Worm (Caenorhabditis elegans) whole organism, young adult: ENCODE data around the gene B0244.16.

Experiments used
- B0336.3 ChIP-seq: fragments of 200-800 bp; sonication (Bioruptor generic); IDR thresholded peaks from 2 replicates; pipeline ENCODE4 v1.3.6; 2022; ENCODE audit warnings: missing genetic modification characterization, missing compliant biosample characterization
- C17E4.6 ChIP-seq: fragments of 200-800 bp; sonication (Bioruptor generic); IDR thresholded peaks from 2 replicates; pipeline ENCODE4 v1.3.6; 2022; ENCODE audit warnings: missing genetic modification reagents, missing genetic modification characterization, missing compliant biosample characterization
- D2030.7 ChIP-seq: fragments of 200-800 bp; sonication (Bioruptor generic); IDR thresholded peaks from 2 replicates; pipeline ENCODE4 v1.3.6; 2022; ENCODE audit warnings: missing genetic modification reagents, missing genetic modification characterization, missing compliant biosample characterization
- F33H1.4 ChIP-seq: fragments of 200-800 bp; sonication (Bioruptor generic); IDR thresholded peaks from 2 replicates; pipeline ENCODE4 v1.3.6; 2022; ENCODE audit warnings: missing genetic modification reagents, missing genetic modification characterization, missing compliant biosample characterization
- F37B4.10 ChIP-seq: fragments of 200-800 bp; sonication (Bioruptor generic); IDR thresholded peaks from 2 replicates; pipeline ENCODE4 v1.3.6; 2022; ENCODE audit warnings: missing genetic modification characterization, missing compliant biosample characterization
- F49E8.2 ChIP-seq: sonication (generic microtip); optimal IDR thresholded peaks from 3 replicates; lab custom pipeline; 2017; ENCODE audit warnings: missing genetic modification characterization, mild to moderate bottlenecking, missing compliant biosample characterization, antibody characterized with exemption, moderate library complexity; ENCODE audit not compliant: insufficient read depth
- K11D2.4 ChIP-seq: fragments of 200-800 bp; sonication (Bioruptor generic); IDR thresholded peaks from 2 replicates; pipeline ENCODE4 v1.3.6; 2022; ENCODE audit warnings: missing genetic modification reagents, missing genetic modification characterization, missing compliant biosample characterization
- K12H6.12 ChIP-seq: fragments of 200-800 bp; sonication (Bioruptor generic); optimal IDR thresholded peaks from 2 replicates; lab custom pipeline; 2018; ENCODE audit warnings: mild to moderate bottlenecking, missing genetic modification characterization, missing compliant biosample characterization
- Y56A3A.18 ChIP-seq: fragments of 200-800 bp; sonication (Bioruptor generic); IDR thresholded peaks from 2 replicates; pipeline ENCODE4 v1.3.6; 2022; ENCODE audit warnings: missing genetic modification reagents, missing genetic modification characterization, missing compliant biosample characterization
- Y79H2A.3 ChIP-seq: fragments of 200-800 bp; sonication (Bioruptor generic); conservative IDR thresholded peaks from 2 replicates; pipeline ENCODE4 v1.3.6; 2022; ENCODE audit warnings: missing genetic modification reagents, missing genetic modification characterization, missing compliant biosample characterization
- Y95B8A.8 ChIP-seq: fragments of 200-800 bp; sonication (Bioruptor generic); IDR thresholded peaks from 2 replicates; pipeline ENCODE4 v1.3.6; 2022; ENCODE audit warnings: missing genetic modification reagents, missing genetic modification characterization, missing compliant biosample characterization
- aptf-2 ChIP-seq: fragments of 200-800 bp; sonication (Bioruptor generic); conservative IDR thresholded peaks from 2 replicates; pipeline ENCODE4 v1.3.6; 2022; ENCODE audit warnings: missing genetic modification reagents, missing genetic modification characterization, missing compliant biosample characterization
- attf-3 ChIP-seq: fragments of 200-800 bp; sonication (Bioruptor generic); conservative IDR thresholded peaks from 2 replicates; pipeline ENCODE4 v1.3.6; 2022; ENCODE audit warnings: missing genetic modification reagents, missing genetic modification characterization, missing compliant biosample characterization
- attf-5 ChIP-seq: fragments of 200-800 bp; sonication (Bioruptor generic); optimal IDR thresholded peaks from 2 replicates; lab custom pipeline; 2018; ENCODE audit warnings: mild to moderate bottlenecking, missing genetic modification characterization, missing compliant biosample characterization
- bed-1 ChIP-seq: fragments of 200-800 bp; sonication (Bioruptor generic); IDR thresholded peaks from 2 replicates; pipeline ENCODE4 v1.3.6; 2022; ENCODE audit warnings: missing genetic modification reagents, missing genetic modification characterization, missing compliant biosample characterization
- cebp-1 ChIP-seq, 2 experiments: fragments of 200-800 bp in 1 of 2; sonication (Bioruptor generic) in 1 of 2; sonication (generic microtip) in 1 of 2; IDR thresholded peaks in 1 of 2; optimal IDR thresholded peaks in 1 of 2; 2 replicates each; pipeline versions ENCODE4 v1.3.6 to Lab custom; 2017 to 2022; ENCODE audit warnings: missing compliant biosample characterization in 2 of 2, missing genetic modification characterization in 2 of 2, mild to moderate bottlenecking in 1 of 2, missing genetic modification reagents in 1 of 2, moderate library complexity in 1 of 2
- dox-1 ChIP-seq: fragments of 200-800 bp; sonication (Bioruptor generic); IDR thresholded peaks from 2 replicates; pipeline ENCODE4 v1.3.6; 2022; ENCODE audit warnings: missing genetic modification reagents, missing genetic modification characterization, missing compliant biosample characterization
- ekl-4 ChIP-seq: fragments of 200-800 bp; sonication (Bioruptor generic); IDR thresholded peaks from 2 replicates; pipeline ENCODE4 v1.3.6; 2022; ENCODE audit warnings: missing genetic modification reagents, missing genetic modification characterization, missing compliant biosample characterization
- gei-17 ChIP-seq: fragments of 200-800 bp; sonication (Bioruptor generic); optimal IDR thresholded peaks from 2 replicates; lab custom pipeline; 2018; ENCODE audit warnings: mild to moderate bottlenecking, missing genetic modification characterization, missing compliant biosample characterization
- him-1 ChIP-seq: sonication (generic microtip); optimal IDR thresholded peaks from 2 replicates; lab custom pipeline; 2016; ENCODE audit warnings: missing genotype, missing genetic modification reagents, missing genetic modification characterization, missing compliant biosample characterization
- hmg-1.2 ChIP-seq: fragments of 200-800 bp; sonication (Bioruptor generic); IDR thresholded peaks from 2 replicates; pipeline ENCODE4 v1.3.6; 2022; ENCODE audit warnings: missing genetic modification reagents, missing genetic modification characterization, missing compliant biosample characterization
- let-526 ChIP-seq: fragments of 200-800 bp; sonication (Bioruptor generic); IDR thresholded peaks from 2 replicates; pipeline ENCODE4 v1.3.6; 2022; ENCODE audit warnings: missing genetic modification reagents, missing genetic modification characterization, missing compliant biosample characterization
- lin-35 ChIP-seq, 3 experiments: fragments of 150-350 bp in 2 of 3; sonication (generic microtip) in 1 of 3; optimal IDR thresholded peaks; 2 replicates each; lab custom pipeline; 2014 to 2018; ENCODE audit warnings: missing biosample characterization in 3 of 3, missing genetic modification characterization in 3 of 3, missing genetic modification reagents in 3 of 3
- lin-40 ChIP-seq: sonication (generic microtip); optimal IDR thresholded peaks from 2 replicates; lab custom pipeline; 2016; ENCODE audit warnings: missing genetic modification characterization, mild to moderate bottlenecking, missing compliant biosample characterization, missing genotype, missing genetic modification reagents
- lin-54 ChIP-seq: fragments of 200-800 bp; sonication (Bioruptor generic); optimal IDR thresholded peaks from 2 replicates; lab custom pipeline; 2018; ENCODE audit warnings: mild to moderate bottlenecking, missing genetic modification characterization, missing compliant biosample characterization
- madf-3 ChIP-seq: fragments of 200-800 bp; sonication (Bioruptor generic); IDR thresholded peaks from 2 replicates; pipeline ENCODE4 v1.3.6; 2022; ENCODE audit warnings: missing genetic modification reagents, missing genetic modification characterization, missing compliant biosample characterization
- madf-6 ChIP-seq: fragments of 200-800 bp; sonication (Bioruptor generic); IDR thresholded peaks from 2 replicates; pipeline ENCODE4 v1.3.6; 2022; ENCODE audit warnings: missing genetic modification reagents, missing genetic modification characterization, missing compliant biosample characterization
- mcd-1 ChIP-seq: fragments of 200-800 bp; sonication (Bioruptor generic); IDR thresholded peaks from 2 replicates; pipeline ENCODE4 v1.3.6; 2022; ENCODE audit warnings: missing genetic modification reagents, missing genetic modification characterization, missing compliant biosample characterization
- nfyb-1 ChIP-seq: fragments of 200-800 bp; sonication (Bioruptor generic); IDR thresholded peaks from 2 replicates; pipeline ENCODE4 v1.3.6; 2022; ENCODE audit warnings: missing genetic modification reagents, missing genetic modification characterization, missing compliant biosample characterization
- nhr-80 ChIP-seq: sonication (generic microtip); optimal IDR thresholded peaks from 2 replicates; lab custom pipeline; 2016; ENCODE audit warnings: missing genetic modification characterization, missing compliant biosample characterization
- pbrm-1 ChIP-seq: fragments of 200-800 bp; sonication (Bioruptor generic); IDR thresholded peaks from 2 replicates; pipeline ENCODE4 v1.3.6; 2022; ENCODE audit warnings: missing genetic modification reagents, missing genetic modification characterization, missing compliant biosample characterization
- rpc-1 ChIP-seq, 2 experiments: fragments of 150-350 bp in 1 of 2; sonication (generic microtip) in 1 of 2; optimal IDR thresholded peaks; 2 replicates each; lab custom pipeline; 2014 to 2018; ENCODE audit warnings: missing biosample characterization in 1 of 2, missing genetic modification characterization in 1 of 2, missing genetic modification reagents in 1 of 2, missing genotype in 1 of 2
- snpc-1.3 ChIP-seq: sonication (generic microtip); optimal IDR thresholded peaks from 2 replicates; lab custom pipeline; 2017; ENCODE audit warnings: missing genetic modification characterization, mild to moderate bottlenecking, missing compliant biosample characterization, antibody characterized with exemption, moderate library complexity, missing genotype, missing genetic modification reagents; ENCODE audit not compliant: insufficient read depth
- snpc-4 ChIP-seq, 5 experiments: fragments of 150-350 bp in 1 of 5; sonication (generic microtip) in 4 of 5; optimal IDR thresholded peaks; 2 replicates each; lab custom pipeline; 2014 to 2018; ENCODE audit warnings: missing genetic modification characterization in 5 of 5, missing biosample characterization in 3 of 5, antibody characterized with exemption in 2 of 5, mild to moderate bottlenecking in 2 of 5, missing compliant biosample characterization in 2 of 5, missing genotype in 2 of 5, moderate library complexity in 2 of 5, missing genetic modification reagents in 1 of 5
- tbp1 ChIP-seq: fragments of 200-800 bp; sonication (Bioruptor generic); optimal IDR thresholded peaks from 2 replicates; lab custom pipeline; 2018; ENCODE audit warnings: mild to moderate bottlenecking, missing genetic modification characterization, missing compliant biosample characterization
- zfh-2 ChIP-seq: fragments of 200-800 bp; sonication (Bioruptor generic); conservative IDR thresholded peaks from 2 replicates; pipeline ENCODE4 v1.3.6; 2022; ENCODE audit warnings: missing genetic modification reagents, missing genetic modification characterization, missing compliant biosample characterization
- ztf-18 ChIP-seq: sonication (generic microtip); optimal IDR thresholded peaks from 2 replicates; lab custom pipeline; 2016; ENCODE audit warnings: missing genotype, mild to moderate bottlenecking, missing genetic modification characterization, missing compliant biosample characterization
- ztf-26 ChIP-seq: sonication (generic microtip); optimal IDR thresholded peaks from 2 replicates; lab custom pipeline; 2017; ENCODE audit warnings: missing genetic modification characterization, missing compliant biosample characterization
- ztf-6 ChIP-seq: fragments of 200-800 bp; sonication (Bioruptor generic); IDR thresholded peaks from 2 replicates; pipeline ENCODE4 v1.3.6; 2022; ENCODE audit warnings: missing genetic modification reagents, missing genetic modification characterization, missing compliant biosample characterization

The B0244.16 gene

ce11 chrIII:5782080-5782479 is 41.3 kb downstream of the B0244.16 start (continued):
- 0 out of 2 replicates have a peak, but pooled peaks have one; percentile 60 for TF ChIP-seq attf-3 (GFP tag; lab: Robert Waterston, UW)
- TF ChIP-seq F33H1.4 (GFP tag; lab: Robert Waterston, UW) = 0 out of 2 replicates have a peak, but pooled peaks have one; percentile 22
- peak; percentile 38 for TF ChIP-seq F49E8.2 (tag; lab: Kevin White, UChicago)
- TF ChIP-seq him-1 = peak; percentile 13
- TF ChIP-seq ztf-6 (GFP tag; lab: Robert Waterston, UW) = no peak
- no peak for TF ChIP-seq C17E4.6 (GFP tag; lab: Robert Waterston, UW)

DNA sequence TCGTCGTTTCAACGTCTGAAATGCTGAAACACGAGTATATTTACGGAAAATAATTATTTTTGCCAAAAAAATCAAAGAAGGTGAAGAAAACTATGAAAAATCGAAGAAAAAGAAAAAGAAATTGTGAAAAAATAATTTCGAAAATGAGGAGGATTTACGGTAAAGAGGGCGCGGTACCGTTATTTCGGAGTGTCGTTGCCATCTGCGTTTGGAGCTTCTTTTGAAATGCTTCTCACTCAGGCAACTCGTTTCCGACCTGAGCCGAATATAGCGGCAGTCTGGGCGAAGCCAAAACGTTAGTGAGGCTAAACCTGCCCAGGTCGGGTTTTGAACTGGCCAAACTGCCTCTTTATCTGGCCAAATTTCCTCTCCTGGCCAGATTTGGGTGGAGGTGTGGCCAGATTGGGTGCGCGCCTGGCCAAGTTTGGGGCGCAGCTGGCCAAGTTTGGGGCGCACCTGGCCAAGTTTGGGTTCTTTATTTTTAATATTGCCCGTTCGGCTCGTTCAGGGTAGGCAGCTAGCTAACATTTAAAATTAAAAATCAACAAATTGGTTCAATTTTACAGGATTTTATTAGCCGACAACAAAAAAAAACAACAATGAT is 43.1 kb downstream of the B0244.16 start:
- TF ChIP-seq dox-1 (GFP tag; lab: Robert Waterston, UW) = peak; percentile 32; the same call in 1 of the 2 replicates
- peak; percentile 53; the same call in 1 of the 2 replicates for TF ChIP-seq zfh-2
- TF ChIP-seq Y79H2A.3 (GFP tag; lab: Robert Waterston, UW) = 0 out of 2 replicates have a peak, but pooled peaks have one; percentile 14
- TF ChIP-seq attf-3 (GFP tag; lab: Robert Waterston, UW) = peak; percentile 81
- TF ChIP-seq bed-1 (GFP tag; lab: Robert Waterston, UW) = 0 out of 2 replicates have a peak, but pooled peaks have one; percentile 52
- 0 out of 2 replicates have a peak, but pooled peaks have one; percentile 27 for TF ChIP-seq madf-3

DNA sequence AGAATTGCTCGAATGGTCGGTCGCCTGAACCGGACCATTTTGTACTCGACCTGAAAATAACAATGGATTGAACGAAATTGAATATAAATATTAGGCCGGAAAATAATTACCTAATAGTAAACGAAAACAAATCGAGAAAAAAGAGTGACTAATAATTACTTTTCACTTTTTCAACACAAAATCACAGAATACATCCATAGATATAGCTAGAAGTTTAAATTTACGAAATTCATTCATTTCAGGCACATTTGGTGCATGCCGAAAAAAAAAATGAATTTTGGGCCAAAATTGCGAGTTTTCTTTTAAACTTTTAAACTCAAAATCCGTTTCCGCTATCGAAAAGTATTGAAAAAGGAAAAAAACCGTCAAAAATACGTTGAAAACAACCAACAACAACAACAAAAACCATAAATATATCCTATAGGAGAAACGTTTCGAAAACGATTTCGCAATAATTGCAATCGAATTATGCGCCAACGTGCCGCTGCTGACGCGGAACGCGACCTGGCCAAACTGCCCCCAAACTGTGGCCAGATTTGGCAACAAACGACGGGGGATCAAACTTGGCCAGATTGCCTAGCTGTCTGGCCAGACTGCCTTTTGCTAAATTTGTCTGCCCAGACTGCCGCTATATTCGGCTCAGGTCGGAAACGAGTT is 44.6 kb downstream of the B0244.16 start, which contains the start of gene Y37B11A.3:
Y37B11A.3 (minus strand) TSS at position 51 of the 657 bp plus-strand sequence.
- TF ChIP-seq madf-6 (peak; percentile 30; the same call in 1 of the 2 replicates), gei-17 (GFP tag; lab: Kevin White, UChicago) (peak; percentile 34), F33H1.4 (GFP tag; lab: Robert Waterston, UW) (peak; percentile 52), Y56A3A.18 (0 out of 2 replicates have a peak, but pooled peaks have one; percentile 37), attf-3 (GFP tag; lab: Robert Waterston, UW) (0 out of 2 replicates have a peak, but pooled peaks have one; percentile 27), K11D2.4 (GFP tag; lab: Robert Waterston, UW) (no peak; the same call in 1 of the 2 replicates), lin-40 (tag; lab: Kevin White, UChicago) (peak; percentile 72), let-526 (GFP tag; lab: Robert Waterston, UW) (peak; percentile 84), K12H6.12 (tag; lab: Kevin White, UChicago) (peak; percentile 48), ztf-26 (tag; lab: Kevin White, UChicago) (peak; percentile 28), cebp-1 (GFP tag; IDR thresholded peaks at IDR 0.05; lab: Robert Waterston, UW) (peak; percentile 100), cebp-1 (tag; optimal IDR thresholded peaks at IDR 0.05; lab: Kevin White, UChicago) (peak; percentile 100), ekl-4 (GFP tag; lab: Robert Waterston, UW) (peak; percentile 76), F37B4.10 (GFP tag; lab: Robert Waterston, UW) (no peak), mcd-1 (GFP tag; lab: Robert Waterston, UW) (no peak; the same call in 1 of the 2 replicates), nfyb-1 (peak; percentile 73), lin-35 (GFP tag; optimal IDR thresholded peaks at IDR 0.05; lab: Kevin White, UChicago) (peak in 1 of 3 experiments; percentile 72), ztf-18 (tag; lab: Kevin White, UChicago) (peak; percentile 93), attf-5 (GFP tag; lab: Kevin White, UChicago) (peak; percentile 90), lin-54 (GFP tag; lab: Kevin White, UChicago) (peak; percentile 73), snpc-1.3 (no peak), Y95B8A.8 (no peak), tbp1 (GFP tag; lab: Kevin White, UChicago) (peak; percentile 42), D2030.7 (0 out of 2 replicates have a peak, but pooled peaks have one; percentile 11), nhr-80 (tag; lab: Kevin White, UChicago) (peak; percentile 43), aptf-2 (GFP tag; lab: Robert Waterston, UW) (no peak), B0336.3 (peak; percentile 46; the same call in 1 of the 2 replicates), hmg-1.2 (GFP tag; lab: Robert Waterston, UW) (0 out of 2 replicates have a peak, but pooled peaks have one; percentile 26), zfh-2 (peak; percentile 85), snpc-4 (GFP tag; optimal IDR thresholded peaks at IDR 0.05; lab: Kevin White, UChicago) (no peak), snpc-4 (tag; optimal IDR thresholded peaks at IDR 0.05; lab: Kevin White, UChicago) (peak in 2 of 4 experiments; percentile 7 to 41), rpc-1 (optimal IDR thresholded peaks at IDR 0.05; lab: Kevin White, UChicago) (no peak), rpc-1 (tag; optimal IDR thresholded peaks at IDR 0.05; lab: Kevin White, UChicago) (no peak), pbrm-1 (GFP tag; lab: Robert Waterston, UW) (peak; percentile 64)
